Fruit fly (Drosophila melanogaster) whole organism, adult: Measurements from ENCODE around the gene Graf.
A peak's percentile ranks its signal among the peaks of the same experiment; 100 is the strongest.

Experiments used
- CG11617 ChIP-seq: fragments of 200-800 bp; sonication (Bioruptor generic); optimal IDR thresholded peaks from 2 replicates; lab custom pipeline; 2017; ENCODE audit warnings: mild to moderate bottlenecking, missing biosample characterization, missing genetic modification reagents, missing genetic modification characterization
- CG12768 ChIP-seq: fragments of 200-800 bp; sonication (Bioruptor generic); optimal IDR thresholded peaks from 2 replicates; lab custom pipeline; 2017; ENCODE audit warnings: missing biosample characterization, missing genetic modification characterization, mild to moderate bottlenecking, moderate library complexity, missing genetic modification reagents
- CG14711 ChIP-seq: fragments of 200-800 bp; sonication (Bioruptor generic); optimal IDR thresholded peaks from 2 replicates; lab custom pipeline; 2018; ENCODE audit warnings: missing biosample characterization, mild to moderate bottlenecking, missing genetic modification characterization, moderate library complexity
- CG1620 ChIP-seq: fragments of 200-800 bp; sonication (Bioruptor generic); optimal IDR thresholded peaks from 2 replicates; lab custom pipeline; 2016; ENCODE audit warnings: missing biosample characterization, missing genetic modification characterization
- CG33017 ChIP-seq: fragments of 200-800 bp; sonication (Bioruptor generic); optimal IDR thresholded peaks from 2 replicates; lab custom pipeline; 2018; ENCODE audit warnings: missing biosample characterization, mild to moderate bottlenecking, missing genetic modification characterization, moderate library complexity
- CG5204 ChIP-seq: fragments of 200-800 bp; sonication (Bioruptor generic); optimal IDR thresholded peaks from 2 replicates; lab custom pipeline; 2016; ENCODE audit warnings: missing biosample characterization, missing genetic modification characterization
- CG7045 ChIP-seq: fragments of 200-800 bp; sonication (Bioruptor generic); optimal IDR thresholded peaks from 2 replicates; lab custom pipeline; 2017; ENCODE audit warnings: missing biosample characterization, mild to moderate bottlenecking, missing genetic modification characterization
- CG7101 ChIP-seq: fragments of 200-800 bp; sonication (Bioruptor generic); optimal IDR thresholded peaks from 2 replicates; lab custom pipeline; 2018; ENCODE audit warnings: missing biosample characterization, mild to moderate bottlenecking, missing genetic modification characterization, moderate library complexity
- Clk ChIP-seq: fragments of 200-800 bp; sonication (Bioruptor generic); optimal IDR thresholded peaks from 2 replicates; lab custom pipeline; 2017; ENCODE audit warnings: missing biosample characterization, missing genetic modification characterization
- Crg-1 ChIP-seq: fragments of 200-800 bp; sonication (Bioruptor generic); optimal IDR thresholded peaks from 2 replicates; lab custom pipeline; 2016; ENCODE audit warnings: missing biosample characterization, missing genetic modification characterization
- Hr96 ChIP-seq: fragments of 200-800 bp; sonication (Bioruptor generic); optimal IDR thresholded peaks from 2 replicates; lab custom pipeline; 2016; ENCODE audit warnings: missing biosample characterization, missing genetic modification characterization
- Mnt ChIP-seq: fragments of 200-800 bp; sonication (Bioruptor generic); optimal IDR thresholded peaks from 2 replicates; lab custom pipeline; 2016; ENCODE audit warnings: missing biosample characterization, mild to moderate bottlenecking, missing genetic modification characterization
- bab1 ChIP-seq: fragments of 200-800 bp; sonication (Bioruptor generic); optimal IDR thresholded peaks from 3 replicates; lab custom pipeline; 2019; ENCODE audit warnings: missing biosample characterization, mild to moderate bottlenecking, missing genetic modification characterization, moderate library complexity
- cic ChIP-seq: fragments of 200-800 bp; sonication (Bioruptor generic); optimal IDR thresholded peaks from 2 replicates; lab custom pipeline; 2017; ENCODE audit warnings: missing biosample characterization, mild to moderate bottlenecking, missing genetic modification characterization, moderate library complexity
- cnc ChIP-seq, 2 experiments: fragments of >200 bp; optimal IDR thresholded peaks; 2 replicates each; lab custom pipeline; 2017
- kay ChIP-seq: fragments of 200-800 bp; sonication (Bioruptor generic); peaks from one replicate; lab custom pipeline; 2016; ENCODE audit warnings: missing biosample characterization, missing genetic modification characterization, borderline replicate concordance
- ovo ChIP-seq: fragments of 200-800 bp; sonication (Bioruptor generic); optimal IDR thresholded peaks from 2 replicates; lab custom pipeline; 2016; ENCODE audit warnings: missing biosample characterization, missing genetic modification characterization
- pad ChIP-seq: fragments of 200-800 bp; sonication (Bioruptor generic); optimal IDR thresholded peaks from 3 replicates; lab custom pipeline; 2017; ENCODE audit warnings: missing biosample characterization, missing genetic modification characterization, mild to moderate bottlenecking, moderate library complexity, missing genetic modification reagents
- tj ChIP-seq: fragments of 200-800 bp; sonication (Bioruptor generic); optimal IDR thresholded peaks from 3 replicates; lab custom pipeline; 2017; ENCODE audit warnings: missing biosample characterization, mild to moderate bottlenecking, missing genetic modification characterization, moderate library complexity
- toe ChIP-seq: fragments of 200-800 bp; sonication (Bioruptor generic); optimal IDR thresholded peaks from 2 replicates; lab custom pipeline; 2016; ENCODE audit warnings: missing biosample characterization, missing genetic modification characterization

Gene Graf

dm6 chrX:15785429-15786239 lies 25.1 kb upstream of the Graf start, which contains the start of the genes Paf-AHalpha and mRpS30:
TSS of gene Paf-AHalpha (minus strand) at chrX:15785583.
TSS of gene mRpS30 (plus strand) at chrX:15786047.
- TF ChIP-seq Crg-1 = no peak
- TF ChIP-seq CG11617 (GFP tag; lab: Kevin White, UChicago) = no peak
- TF ChIP-seq Clk (GFP tag; lab: Kevin White, UChicago) = no peak
- TF ChIP-seq bab1 = peak; percentile 45
- TF ChIP-seq kay (GFP tag; lab: Kevin White, UChicago) = no peak

dm6 chrX:15783610-15784009 lies 23.1 kb upstream of the Graf start, which contains the start of gene Efhc1.1:
TSS of gene Efhc1.1 (minus strand) at chrX:15783710.
- TF ChIP-seq Crg-1 = no peak

dm6 chrX:15778846-15779245 lies 18.3 kb upstream of the Graf start, which contains the start of gene CG43673:
TSS of gene CG43673 (plus strand) at chrX:15779146.
- TF ChIP-seq CG5204 (GFP tag; lab: Kevin White, UChicago) (no peak), Clk (GFP tag; lab: Kevin White, UChicago) (no peak), Hr96 (no peak), CG11617 (GFP tag; lab: Kevin White, UChicago) (no peak), CG7101 (tag; lab: Kevin White, UChicago) (no peak), Mnt (GFP tag; lab: Kevin White, UChicago) (no peak), CG1620 (no peak), CG14711 (tag; lab: Kevin White, UChicago) (no peak), cnc (optimal IDR thresholded peaks at IDR 0.05; lab: Kevin White, UChicago) (no peak), CG7045 (GFP tag; lab: Kevin White, UChicago) (no peak), tj (GFP tag; lab: Kevin White, UChicago) (no peak), bab1 (no peak), CG33017 (tag; lab: Kevin White, UChicago) (no peak), cic (GFP tag; lab: Kevin White, UChicago) (no peak), pad (GFP tag; lab: Kevin White, UChicago) (no peak), kay (GFP tag; lab: Kevin White, UChicago) (no peak)

- no peak for TF ChIP-seq cic (GFP tag; lab: Kevin White, UChicago)
- TF ChIP-seq CG12768 = no peak
- TF ChIP-seq Crg-1 = no peak
- no peak for TF ChIP-seq CG7101 (tag; lab: Kevin White, UChicago)
- no peak for TF ChIP-seq CG14711 (tag; lab: Kevin White, UChicago)
- TF ChIP-seq kay (GFP tag; lab: Kevin White, UChicago) = no peak
Measured at dm6 chrX:15772663-15773062, 12.1 kb upstream of the Graf start, which contains the start of gene CG43672. TSS of gene CG43672 (plus strand) at chrX:15772963.

dm6 chrX:15769457-15769856 lies 8.9 kb upstream of the Graf start, which contains the start of gene CG33172:
TSS of gene CG33172 (plus strand) at chrX:15769664.
- TF ChIP-seq CG7101 (tag; lab: Kevin White, UChicago) (no peak), cnc (optimal IDR thresholded peaks at IDR 0.05; lab: Kevin White, UChicago) (no peak), CG12768 (no peak), cic (GFP tag; lab: Kevin White, UChicago) (no peak), Clk (GFP tag; lab: Kevin White, UChicago) (no peak), CG1620 (no peak), ovo (no peak), CG33017 (tag; lab: Kevin White, UChicago) (no peak), Crg-1 (no peak), CG7045 (GFP tag; lab: Kevin White, UChicago) (no peak), Hr96 (no peak), pad (GFP tag; lab: Kevin White, UChicago) (no peak), tj (GFP tag; lab: Kevin White, UChicago) (no peak), CG14711 (tag; lab: Kevin White, UChicago) (no peak), CG11617 (GFP tag; lab: Kevin White, UChicago) (no peak), bab1 (no peak), toe (GFP tag; lab: Kevin White, UChicago) (no peak)

- TF ChIP-seq kay (GFP tag; lab: Kevin White, UChicago) (peak; percentile 50), cnc (optimal IDR thresholded peaks at IDR 0.05; lab: Kevin White, UChicago) (no peak)
Measured at dm6 chrX:15766395-15766866, 5.9 kb upstream of the Graf start, which contains the start of gene CG8952. TSS of gene CG8952 (minus strand) at chrX:15766445.

- TF ChIP-seq bab1 (peak; percentile 48), Mnt (GFP tag; lab: Kevin White, UChicago) (peak; percentile 92), CG11617 (GFP tag; lab: Kevin White, UChicago) (no peak), CG12768 (no peak), tj (GFP tag; lab: Kevin White, UChicago) (no peak), CG1620 (no peak), kay (GFP tag; lab: Kevin White, UChicago) (no peak), pad (GFP tag; lab: Kevin White, UChicago) (no peak), cic (GFP tag; lab: Kevin White, UChicago) (no peak), CG7101 (tag; lab: Kevin White, UChicago) (no peak), CG7045 (GFP tag; lab: Kevin White, UChicago) (no peak)
Measured at dm6 chrX:15762723-15763122, 2.2 kb upstream of the Graf start, which contains the start of gene Polr3A. TSS of gene Polr3A (plus strand) at chrX:15762956.
